Worm (Caenorhabditis elegans) whole organism, young adult: ENCODE results near the gene acox-1.6.

Source experiments
- B0019.2 ChIP-seq: fragments of 200-800 bp; sonication (Bioruptor generic); conservative IDR thresholded peaks from 2 replicates; pipeline ENCODE4 v1.3.6; 2022; ENCODE audit warnings: missing genetic modification reagents, missing genetic modification characterization, missing compliant biosample characterization
- C17E4.6 ChIP-seq: fragments of 200-800 bp; sonication (Bioruptor generic); IDR thresholded peaks from 2 replicates; pipeline ENCODE4 v1.3.6; 2022; ENCODE audit warnings: missing genetic modification reagents, missing genetic modification characterization, missing compliant biosample characterization
- D2030.7 ChIP-seq: fragments of 200-800 bp; sonication (Bioruptor generic); IDR thresholded peaks from 2 replicates; pipeline ENCODE4 v1.3.6; 2022; ENCODE audit warnings: missing genetic modification reagents, missing genetic modification characterization, missing compliant biosample characterization
- F23B12.7 ChIP-seq: sonication (generic microtip); optimal IDR thresholded peaks from 2 replicates; lab custom pipeline; 2017; ENCODE audit warnings: missing genetic modification characterization, mild to moderate bottlenecking, missing compliant biosample characterization, antibody characterized with exemption, moderate library complexity; ENCODE audit not compliant: insufficient read depth
- F33H1.4 ChIP-seq: fragments of 200-800 bp; sonication (Bioruptor generic); IDR thresholded peaks from 2 replicates; pipeline ENCODE4 v1.3.6; 2022; ENCODE audit warnings: missing genetic modification reagents, missing genetic modification characterization, missing compliant biosample characterization
- F52B5.7 ChIP-seq: sonication (generic microtip); optimal IDR thresholded peaks from 2 replicates; lab custom pipeline; 2016; ENCODE audit warnings: mild to moderate bottlenecking, missing genetic modification characterization, missing compliant biosample characterization
- F55B11.4 ChIP-seq: sonication (generic microtip); optimal IDR thresholded peaks from 2 replicates; lab custom pipeline; 2016; ENCODE audit warnings: missing compliant biosample characterization, missing genetic modification characterization, borderline replicate concordance; ENCODE audit not compliant: insufficient read depth
- F57A8.1 ChIP-seq: fragments of 200-800 bp; sonication (Bioruptor generic); optimal IDR thresholded peaks from 2 replicates; lab custom pipeline; 2018; ENCODE audit warnings: mild to moderate bottlenecking, missing genetic modification characterization, moderate library complexity, missing compliant biosample characterization
- K11D2.4 ChIP-seq: fragments of 200-800 bp; sonication (Bioruptor generic); IDR thresholded peaks from 2 replicates; pipeline ENCODE4 v1.3.6; 2022; ENCODE audit warnings: missing genetic modification reagents, missing genetic modification characterization, missing compliant biosample characterization
- T07F8.4 ChIP-seq: sonication (generic microtip); optimal IDR thresholded peaks from 2 replicates; lab custom pipeline; 2016; ENCODE audit warnings: mild to moderate bottlenecking, missing genetic modification characterization, moderate library complexity, missing compliant biosample characterization
- Y56A3A.18 ChIP-seq: fragments of 200-800 bp; sonication (Bioruptor generic); IDR thresholded peaks from 2 replicates; pipeline ENCODE4 v1.3.6; 2022; ENCODE audit warnings: missing genetic modification reagents, missing genetic modification characterization, missing compliant biosample characterization
- Y67H2A.10 ChIP-seq: fragments of 200-800 bp; sonication (Bioruptor generic); conservative IDR thresholded peaks from 2 replicates; pipeline ENCODE4 v1.3.6; 2022; ENCODE audit warnings: missing genetic modification reagents, missing genetic modification characterization, missing compliant biosample characterization
- Y95B8A.8 ChIP-seq: fragments of 200-800 bp; sonication (Bioruptor generic); IDR thresholded peaks from 2 replicates; pipeline ENCODE4 v1.3.6; 2022; ENCODE audit warnings: missing genetic modification reagents, missing genetic modification characterization, missing compliant biosample characterization
- ZK185.1 ChIP-seq: sonication (generic microtip); optimal IDR thresholded peaks from 2 replicates; lab custom pipeline; 2016; ENCODE audit warnings: mild to moderate bottlenecking, missing genetic modification characterization, missing compliant biosample characterization; ENCODE audit not compliant: poor library complexity, severe bottlenecking
- ama-1 ChIP-seq, 3 experiments: fragments of 150-350 bp in 1 of 3; sonication (generic microtip) in 2 of 3; optimal IDR thresholded peaks; 2 replicates each; lab custom pipeline; 2014 to 2018; ENCODE audit warnings: missing biosample characterization in 2 of 3, missing genetic modification characterization in 2 of 3, missing genetic modification reagents in 2 of 3
- aptf-3 ChIP-seq: fragments of 200-800 bp; sonication (Bioruptor generic); IDR thresholded peaks from 2 replicates; pipeline ENCODE4 v1.3.6; 2022; ENCODE audit warnings: missing genetic modification characterization, missing compliant biosample characterization
- attf-3 ChIP-seq: fragments of 200-800 bp; sonication (Bioruptor generic); conservative IDR thresholded peaks from 2 replicates; pipeline ENCODE4 v1.3.6; 2022; ENCODE audit warnings: missing genetic modification reagents, missing genetic modification characterization, missing compliant biosample characterization
- attf-5 ChIP-seq: fragments of 200-800 bp; sonication (Bioruptor generic); optimal IDR thresholded peaks from 2 replicates; lab custom pipeline; 2018; ENCODE audit warnings: mild to moderate bottlenecking, missing genetic modification characterization, missing compliant biosample characterization
- bed-2 ChIP-seq: fragments of 200-800 bp; sonication (Bioruptor generic); IDR thresholded peaks from 2 replicates; pipeline ENCODE4 v1.3.6; 2022; ENCODE audit warnings: missing genetic modification reagents, missing genetic modification characterization, missing compliant biosample characterization
- ccch-3 ChIP-seq: fragments of 200-800 bp; sonication (Bioruptor generic); optimal IDR thresholded peaks from 2 replicates; lab custom pipeline; 2018; ENCODE audit warnings: mild to moderate bottlenecking, missing genetic modification characterization, missing compliant biosample characterization
- dox-1 ChIP-seq: fragments of 200-800 bp; sonication (Bioruptor generic); IDR thresholded peaks from 2 replicates; pipeline ENCODE4 v1.3.6; 2022; ENCODE audit warnings: missing genetic modification reagents, missing genetic modification characterization, missing compliant biosample characterization
- ekl-4 ChIP-seq: fragments of 200-800 bp; sonication (Bioruptor generic); IDR thresholded peaks from 2 replicates; pipeline ENCODE4 v1.3.6; 2022; ENCODE audit warnings: missing genetic modification reagents, missing genetic modification characterization, missing compliant biosample characterization
- ets-4 ChIP-seq: fragments of 200-800 bp; sonication (Bioruptor generic); optimal IDR thresholded peaks from 2 replicates; lab custom pipeline; 2018; ENCODE audit warnings: mild to moderate bottlenecking, missing genetic modification characterization, missing compliant biosample characterization
- hlh-26 ChIP-seq: fragments of 200-800 bp; sonication (Bioruptor generic); conservative IDR thresholded peaks from 2 replicates; pipeline ENCODE4 v1.3.6; 2022; ENCODE audit warnings: missing genetic modification reagents, missing genetic modification characterization, missing compliant biosample characterization
- let-607 ChIP-seq, 2 experiments: fragments of 200-800 bp in 1 of 2; sonication (Bioruptor generic) in 1 of 2; sonication (generic microtip) in 1 of 2; optimal IDR thresholded peaks; 2 replicates each; lab custom pipeline; 2016 to 2018; ENCODE audit warnings: mild to moderate bottlenecking in 2 of 2, missing compliant biosample characterization in 2 of 2, missing genetic modification characterization in 2 of 2, moderate library complexity in 2 of 2, missing genotype in 1 of 2
- lin-26 ChIP-seq: fragments of 200-800 bp; sonication (Bioruptor generic); IDR thresholded peaks from 2 replicates; pipeline ENCODE4 v1.3.6; 2022; ENCODE audit warnings: missing genetic modification reagents, missing genetic modification characterization, missing compliant biosample characterization
- lin-40 ChIP-seq: sonication (generic microtip); optimal IDR thresholded peaks from 2 replicates; lab custom pipeline; 2016; ENCODE audit warnings: missing genetic modification characterization, mild to moderate bottlenecking, missing compliant biosample characterization, missing genotype, missing genetic modification reagents
- lin-54 ChIP-seq: fragments of 200-800 bp; sonication (Bioruptor generic); optimal IDR thresholded peaks from 2 replicates; lab custom pipeline; 2018; ENCODE audit warnings: mild to moderate bottlenecking, missing genetic modification characterization, missing compliant biosample characterization
- madf-3 ChIP-seq: fragments of 200-800 bp; sonication (Bioruptor generic); IDR thresholded peaks from 2 replicates; pipeline ENCODE4 v1.3.6; 2022; ENCODE audit warnings: missing genetic modification reagents, missing genetic modification characterization, missing compliant biosample characterization
- madf-8 ChIP-seq: fragments of 200-800 bp; sonication (Bioruptor generic); conservative IDR thresholded peaks from 2 replicates; pipeline ENCODE4 v1.3.6; 2022; ENCODE audit warnings: missing genetic modification reagents, missing genetic modification characterization, missing compliant biosample characterization
- mcd-1 ChIP-seq: fragments of 200-800 bp; sonication (Bioruptor generic); IDR thresholded peaks from 2 replicates; pipeline ENCODE4 v1.3.6; 2022; ENCODE audit warnings: missing genetic modification reagents, missing genetic modification characterization, missing compliant biosample characterization
- nfya-2 ChIP-seq: fragments of 200-800 bp; sonication (Bioruptor generic); IDR thresholded peaks from 2 replicates; pipeline ENCODE4 v1.3.6; 2022; ENCODE audit warnings: missing genetic modification reagents, missing genetic modification characterization, missing compliant biosample characterization
- nhr-179 ChIP-seq: sonication (generic microtip); optimal IDR thresholded peaks from 2 replicates; lab custom pipeline; 2016; ENCODE audit warnings: mild to moderate bottlenecking, missing genetic modification characterization, missing compliant biosample characterization
- nhr-27 ChIP-seq: fragments of 200-800 bp; sonication (Bioruptor generic); optimal IDR thresholded peaks from 2 replicates; lab custom pipeline; 2018; ENCODE audit warnings: mild to moderate bottlenecking, missing genetic modification characterization, moderate library complexity, missing compliant biosample characterization
- nhr-80 ChIP-seq: sonication (generic microtip); optimal IDR thresholded peaks from 2 replicates; lab custom pipeline; 2016; ENCODE audit warnings: missing genetic modification characterization, missing compliant biosample characterization
- pbrm-1 ChIP-seq: fragments of 200-800 bp; sonication (Bioruptor generic); IDR thresholded peaks from 2 replicates; pipeline ENCODE4 v1.3.6; 2022; ENCODE audit warnings: missing genetic modification reagents, missing genetic modification characterization, missing compliant biosample characterization
- rcor-1 ChIP-seq: fragments of 200-800 bp; sonication (Bioruptor generic); IDR thresholded peaks from 2 replicates; pipeline ENCODE4 v1.3.6; 2022; ENCODE audit warnings: missing genetic modification reagents, missing genetic modification characterization, missing compliant biosample characterization
- rpc-1 ChIP-seq, 2 experiments: fragments of 150-350 bp in 1 of 2; sonication (generic microtip) in 1 of 2; optimal IDR thresholded peaks; 2 replicates each; lab custom pipeline; 2014 to 2018; ENCODE audit warnings: missing biosample characterization in 1 of 2, missing genetic modification characterization in 1 of 2, missing genetic modification reagents in 1 of 2, missing genotype in 1 of 2
- sea-2 ChIP-seq: fragments of 200-800 bp; sonication (Bioruptor generic); IDR thresholded peaks from 2 replicates; pipeline ENCODE4 v1.3.6; 2022; ENCODE audit warnings: missing genetic modification characterization, missing compliant biosample characterization
- snpc-4 ChIP-seq, 5 experiments: fragments of 150-350 bp in 1 of 5; sonication (generic microtip) in 4 of 5; optimal IDR thresholded peaks; 2 replicates each; lab custom pipeline; 2014 to 2018; ENCODE audit warnings: missing genetic modification characterization in 5 of 5, missing biosample characterization in 3 of 5, antibody characterized with exemption in 2 of 5, mild to moderate bottlenecking in 2 of 5, missing compliant biosample characterization in 2 of 5, missing genotype in 2 of 5, moderate library complexity in 2 of 5, missing genetic modification reagents in 1 of 5
- tbx-9 ChIP-seq: sonication (generic microtip); optimal IDR thresholded peaks from 2 replicates; lab custom pipeline; 2016; ENCODE audit warnings: borderline replicate concordance, missing genetic modification characterization, inconsistent platforms, missing compliant biosample characterization
- unc-130 ChIP-seq: sonication (generic microtip); optimal IDR thresholded peaks from 2 replicates; lab custom pipeline; 2016; ENCODE audit warnings: missing genetic modification reagents, missing genetic modification characterization, missing compliant biosample characterization
- ztf-18 ChIP-seq: sonication (generic microtip); optimal IDR thresholded peaks from 2 replicates; lab custom pipeline; 2016; ENCODE audit warnings: missing genotype, mild to moderate bottlenecking, missing genetic modification characterization, missing compliant biosample characterization
- ztf-25 ChIP-seq: fragments of 200-800 bp; sonication (Bioruptor generic); IDR thresholded peaks from 2 replicates; pipeline ENCODE4 v1.3.6; 2022; ENCODE audit warnings: missing genetic modification reagents, missing genetic modification characterization, missing compliant biosample characterization
- ztf-3 ChIP-seq: fragments of 200-800 bp; sonication (Bioruptor generic); optimal IDR thresholded peaks from 2 replicates; lab custom pipeline; 2018; ENCODE audit warnings: mild to moderate bottlenecking, missing genetic modification characterization, missing compliant biosample characterization

acox-1.6 gene

DNA sequence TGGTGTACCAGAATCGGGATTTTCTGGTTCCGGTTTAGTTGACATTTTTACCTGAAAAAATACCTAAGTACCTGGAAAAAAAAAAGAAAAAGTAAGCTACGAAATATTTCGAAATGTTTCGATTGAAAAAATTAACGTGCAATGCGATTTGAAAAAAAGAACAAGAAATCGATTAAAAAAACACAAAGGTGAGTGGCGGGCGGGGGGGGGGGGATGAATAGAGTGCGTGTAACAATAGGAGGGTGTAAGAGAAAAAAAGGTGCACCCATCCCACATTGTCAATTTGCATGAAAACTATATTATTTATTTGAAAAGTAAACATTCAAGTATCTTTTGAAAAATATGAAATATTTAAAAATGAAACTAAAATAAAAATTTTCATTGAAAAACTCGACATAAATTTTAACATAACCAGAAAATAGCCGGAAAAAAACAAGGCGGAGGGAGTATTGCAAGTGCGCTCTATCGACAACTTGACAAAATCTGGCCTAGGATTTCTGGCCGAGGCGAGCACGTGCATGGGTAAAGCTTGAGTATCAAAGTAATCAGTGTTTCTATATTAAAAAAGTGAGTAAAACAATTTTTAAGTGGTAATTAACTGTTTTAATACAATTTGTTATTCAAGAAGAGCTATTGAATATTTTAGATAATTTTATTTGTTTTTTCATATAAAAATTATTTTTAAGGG, 27.7 kb upstream of the acox-1.6 start, which contains the start of the genes csb-1 and F53H4.4 (continued):
- TF ChIP-seq nhr-80 (peak; percentile 58), snpc-4 (GFP tag; optimal IDR thresholded peaks at IDR 0.05; lab: Kevin White, UChicago) (no peak), snpc-4 (tag; optimal IDR thresholded peaks at IDR 0.05; lab: Kevin White, UChicago) (peak in 3 of 4 experiments; percentile 35 to 48 (median 40)), ets-4 (GFP tag; lab: Kevin White, UChicago) (no peak), B0019.2 (no peak), rcor-1 (GFP tag; lab: Robert Waterston, UW) (no peak), F23B12.7 (peak; percentile 66), Y95B8A.8 (no peak), Y56A3A.18 (GFP tag; lab: Robert Waterston, UW) (no peak), tbx-9 (no peak), sea-2 (no peak), madf-3 (GFP tag; lab: Robert Waterston, UW) (no peak), mcd-1 (GFP tag; lab: Robert Waterston, UW) (peak; percentile 96), unc-130 (GFP tag; lab: Kevin White, UChicago) (no peak), C17E4.6 (no peak), Y67H2A.10 (GFP tag; lab: Robert Waterston, UW) (no peak), nhr-27 (tag; lab: Kevin White, UChicago) (no peak), attf-5 (GFP tag; lab: Kevin White, UChicago) (peak; percentile 82), lin-40 (tag; lab: Kevin White, UChicago) (peak; percentile 55), let-607 (tag; optimal IDR thresholded peaks at IDR 0.05; lab: Kevin White, UChicago) (peak in 1 of 2 experiments; percentile 66), D2030.7 (GFP tag; lab: Robert Waterston, UW) (no peak), K11D2.4 (peak; percentile 49; the same call in 1 of the 2 replicates)

DNA sequence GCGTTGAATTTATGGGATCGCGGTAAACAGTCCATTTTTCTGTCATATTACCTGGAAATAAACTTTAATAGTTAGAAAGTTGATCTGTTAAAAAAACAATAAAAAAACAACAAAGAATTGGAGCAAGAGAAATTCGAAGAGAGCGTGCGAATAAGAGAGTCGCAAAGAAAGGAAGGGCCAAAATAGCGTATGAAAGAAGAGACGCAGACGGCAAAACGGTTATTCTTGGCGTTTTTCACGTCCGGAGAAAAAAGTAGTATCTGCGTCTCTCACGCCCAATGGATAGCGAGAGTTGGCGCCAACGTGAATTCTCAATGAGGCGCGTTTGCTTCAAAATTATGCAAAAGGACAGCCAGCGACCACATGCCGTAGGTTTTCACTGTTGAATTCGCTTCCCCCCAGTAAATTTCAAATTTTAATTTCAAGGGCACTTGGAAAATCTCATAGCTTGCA, 22.2 kb upstream of the acox-1.6 start, which contains the start of gene F53H4.6:
Gene F53H4.6, minus strand, starts transcription at position 51 of the 453 bp plus-strand sequence.
- TF ChIP-seq F33H1.4 (no peak), pbrm-1 (GFP tag; lab: Robert Waterston, UW) (0 out of 2 replicates have a peak, but pooled peaks have one; percentile 10), ama-1 (optimal IDR thresholded peaks at IDR 0.05; lab: Kevin White, UChicago) (no peak), ama-1 (GFP tag; optimal IDR thresholded peaks at IDR 0.05; lab: Kevin White, UChicago) (no peak), ccch-3 (GFP tag; lab: Kevin White, UChicago) (no peak), bed-2 (no peak), lin-26 (GFP tag; lab: Robert Waterston, UW) (no peak), rpc-1 (optimal IDR thresholded peaks at IDR 0.05; lab: Kevin White, UChicago) (no peak), rpc-1 (tag; optimal IDR thresholded peaks at IDR 0.05; lab: Kevin White, UChicago) (no peak), F52B5.7 (tag; lab: Kevin White, UChicago) (no peak), ztf-25 (GFP tag; lab: Robert Waterston, UW) (no peak), hlh-26 (GFP tag; lab: Robert Waterston, UW) (no peak), F55B11.4 (no peak), nhr-179 (tag; lab: Kevin White, UChicago) (no peak), T07F8.4 (tag; lab: Kevin White, UChicago) (no peak), nfya-2 (GFP tag; lab: Robert Waterston, UW) (no peak), ztf-18 (tag; lab: Kevin White, UChicago) (peak; percentile 21), mcd-1 (GFP tag; lab: Robert Waterston, UW) (peak; percentile 87), rcor-1 (GFP tag; lab: Robert Waterston, UW) (no peak), madf-8 (GFP tag; lab: Robert Waterston, UW) (no peak), sea-2 (no peak), attf-3 (GFP tag; lab: Robert Waterston, UW) (peak; percentile 54; the same call in 1 of the 2 replicates), ekl-4 (GFP tag; lab: Robert Waterston, UW) (no peak), lin-54 (GFP tag; lab: Kevin White, UChicago) (no peak), F57A8.1 (GFP tag; lab: Kevin White, UChicago) (no peak), lin-40 (tag; lab: Kevin White, UChicago) (peak; percentile 28), dox-1 (GFP tag; lab: Robert Waterston, UW) (no peak; the same call in 1 of the 2 replicates), ztf-3 (no peak), ZK185.1 (no peak), aptf-3 (GFP tag; lab: Robert Waterston, UW) (no peak)
